Fruit fly (Drosophila melanogaster) whole organism, embryonic: Measurements from ENCODE around the gene drl.

Source experiments
- Aef1 ChIP-seq: fragments of 200-800 bp; sonication (Bioruptor generic); IDR thresholded peaks from 3 replicates; pipeline ENCODE4 v1.3.6; 2022; ENCODE audit warnings: missing biosample characterization, missing genetic modification characterization
- Atf-2 ChIP-seq: fragments of 200-800 bp; sonication (Bioruptor generic); optimal IDR thresholded peaks from 2 replicates; lab custom pipeline; 2016; ENCODE audit warnings: missing biosample characterization, missing genetic modification characterization
- CG10209 ChIP-seq: fragments of 200-800 bp; sonication (Bioruptor generic); optimal IDR thresholded peaks from 3 replicates; lab custom pipeline; 2017; ENCODE audit warnings: missing biosample characterization, mild to moderate bottlenecking, missing genetic modification characterization, missing genetic modification reagents
- CG10274 ChIP-seq: fragments of 200-800 bp; sonication (Bioruptor generic); optimal IDR thresholded peaks from 3 replicates; lab custom pipeline; 2017; ENCODE audit warnings: missing biosample characterization, mild to moderate bottlenecking, missing genetic modification characterization
- CG10979 ChIP-seq: fragments of 200-800 bp; sonication (Bioruptor generic); optimal IDR thresholded peaks from 2 replicates; lab custom pipeline; 2018; ENCODE audit warnings: missing biosample characterization, mild to moderate bottlenecking, missing genetic modification characterization, moderate library complexity
- CG12769 ChIP-seq: fragments of 200-800 bp; sonication (Bioruptor generic); optimal IDR thresholded peaks from 2 replicates; lab custom pipeline; 2019; ENCODE audit warnings: missing biosample characterization, mild to moderate bottlenecking, missing genetic modification characterization, moderate library complexity
- CG14014 ChIP-seq: fragments of 200-800 bp; sonication (Bioruptor generic); IDR thresholded peaks from 2 replicates; pipeline ENCODE4 v1.3.6; 2022; ENCODE audit warnings: missing biosample characterization, missing genetic modification characterization
- CG14441 ChIP-seq: fragments of 200-800 bp; sonication (Bioruptor generic); IDR thresholded peaks from 2 replicates; pipeline ENCODE4 v1.3.6; 2022; ENCODE audit warnings: missing biosample characterization, missing genetic modification characterization
- CG17385 ChIP-seq: fragments of 200-800 bp; sonication (Bioruptor generic); optimal IDR thresholded peaks from 3 replicates; lab custom pipeline; 2018; ENCODE audit warnings: missing biosample characterization, mild to moderate bottlenecking, missing genetic modification characterization
- CG4424 ChIP-seq: fragments of 200-800 bp; sonication (Bioruptor generic); optimal IDR thresholded peaks from 3 replicates; lab custom pipeline; 2016; ENCODE audit warnings: missing biosample characterization, missing genetic modification characterization
- CG5245 ChIP-seq: fragments of 200-800 bp; sonication (Bioruptor generic); optimal IDR thresholded peaks from 3 replicates; lab custom pipeline; 2016; ENCODE audit warnings: missing biosample characterization, missing genetic modification characterization
- CG6272 ChIP-seq: fragments of 200-800 bp; sonication (Bioruptor generic); IDR thresholded peaks from 2 replicates; pipeline ENCODE4 v1.3.6; 2022; ENCODE audit warnings: missing biosample characterization, missing genetic modification characterization
- CG7556 ChIP-seq: fragments of 200-800 bp; sonication (Bioruptor generic); optimal IDR thresholded peaks from 2 replicates; lab custom pipeline; 2017; ENCODE audit warnings: missing biosample characterization, mild to moderate bottlenecking, missing genetic modification characterization
- CG8281 ChIP-seq: fragments of 200-800 bp; sonication (Bioruptor generic); optimal IDR thresholded peaks from 2 replicates; lab custom pipeline; 2018; ENCODE audit warnings: missing biosample characterization, mild to moderate bottlenecking, missing genetic modification characterization, moderate library complexity
- CG8924 ChIP-seq: fragments of 200-800 bp; optimal IDR thresholded peaks from 3 replicates; lab custom pipeline; 2019; ENCODE audit warnings: missing biosample characterization, mild to moderate bottlenecking, missing genetic modification characterization, moderate library complexity
- Dek ChIP-seq: fragments of 200-800 bp; sonication (Bioruptor generic); optimal IDR thresholded peaks from 3 replicates; lab custom pipeline; 2019; ENCODE audit warnings: missing biosample characterization, mild to moderate bottlenecking, missing genetic modification characterization, moderate library complexity
- Dip3 ChIP-seq: fragments of 200-800 bp; sonication (Bioruptor generic); optimal IDR thresholded peaks from 3 replicates; lab custom pipeline; 2016; ENCODE audit warnings: missing biosample characterization, missing genetic modification characterization
- GATAe ChIP-seq: fragments of 200-800 bp; sonication (Bioruptor generic); conservative IDR thresholded peaks from 2 replicates; pipeline ENCODE4 v1.3.6; 2022; ENCODE audit warnings: missing biosample characterization, missing genetic modification characterization
- HLHmδ ChIP-seq: fragments of 200-800 bp; sonication (Bioruptor generic); optimal IDR thresholded peaks from 2 replicates; lab custom pipeline; 2018; ENCODE audit warnings: missing biosample characterization, mild to moderate bottlenecking, missing genetic modification characterization, moderate library complexity
- Hr39 ChIP-seq: fragments of >200 bp; optimal IDR thresholded peaks from 2 replicates; lab custom pipeline; 2017
- MESR4 ChIP-seq: fragments of 200-800 bp; sonication (Bioruptor generic); optimal IDR thresholded peaks from 2 replicates; lab custom pipeline; 2018; ENCODE audit warnings: missing biosample characterization, mild to moderate bottlenecking, missing genetic modification characterization, moderate library complexity
- Med ChIP-seq: fragments of 200-800 bp; sonication (Bioruptor generic); peaks from one replicate; lab custom pipeline; 2016; ENCODE audit warnings: missing biosample characterization, missing genetic modification characterization, mild to moderate bottlenecking, inconsistent platforms, moderate library complexity
- Meics ChIP-seq: fragments of 200-800 bp; sonication (Bioruptor generic); optimal IDR thresholded peaks from 2 replicates; lab custom pipeline; 2017; ENCODE audit warnings: missing biosample characterization, mild to moderate bottlenecking, missing genetic modification characterization
- Nf-YC ChIP-seq: fragments of 200-800 bp; optimal IDR thresholded peaks from 3 replicates; lab custom pipeline; 2019; ENCODE audit warnings: missing biosample characterization, mild to moderate bottlenecking, missing genetic modification characterization, moderate library complexity
- Trl ChIP-seq, 3 experiments: fragments of >200 bp in 2 of 3; fragments of 200-800 bp in 1 of 3; sonication (Bioruptor generic) in 1 of 3; optimal IDR thresholded peaks; 2 replicates in 1 of 3; 3 replicates in 2 of 3; lab custom pipeline; 2016 to 2017; ENCODE audit warnings: missing biosample characterization in 1 of 3, missing genetic modification characterization in 1 of 3
- ac ChIP-seq: fragments of 200-800 bp; sonication (Bioruptor generic); optimal IDR thresholded peaks from 3 replicates; lab custom pipeline; 2017; ENCODE audit warnings: missing biosample characterization, mild to moderate bottlenecking, missing genetic modification characterization
- chm ChIP-seq: fragments of 200-800 bp; sonication (Bioruptor generic); IDR thresholded peaks from 2 replicates; pipeline ENCODE4 v1.3.6; 2022; ENCODE audit warnings: missing biosample characterization, missing genetic modification characterization
- corto ChIP-seq: fragments of 200-800 bp; sonication (Bioruptor generic); optimal IDR thresholded peaks from 2 replicates; lab custom pipeline; 2016; ENCODE audit warnings: missing biosample characterization, mild to moderate bottlenecking, missing genetic modification characterization, moderate library complexity
- dpn ChIP-seq, 2 experiments: fragments of 200-800 bp; sonication (Bioruptor generic); optimal IDR thresholded peaks; 3 replicates each; lab custom pipeline; 2016; ENCODE audit warnings: missing biosample characterization in 2 of 2, missing genetic modification characterization in 2 of 2
- ewg ChIP-seq: fragments of 200-800 bp; sonication (Bioruptor generic); optimal IDR thresholded peaks from 3 replicates; lab custom pipeline; 2017; ENCODE audit warnings: mild to moderate bottlenecking, missing biosample characterization, missing genetic modification reagents, missing genetic modification characterization
- fd102C ChIP-seq: fragments of 200-800 bp; sonication (Bioruptor generic); optimal IDR thresholded peaks from 2 replicates; lab custom pipeline; 2018; ENCODE audit warnings: missing biosample characterization, mild to moderate bottlenecking, missing genetic modification characterization, moderate library complexity
- fu2 ChIP-seq: fragments of 200-800 bp; sonication (Bioruptor generic); optimal IDR thresholded peaks from 2 replicates; lab custom pipeline; 2016; ENCODE audit warnings: missing biosample characterization, missing genetic modification characterization
- grau ChIP-seq: fragments of 200-800 bp; optimal IDR thresholded peaks from 3 replicates; lab custom pipeline; 2019; ENCODE audit warnings: missing biosample characterization, mild to moderate bottlenecking, missing genetic modification characterization, moderate library complexity
- hkb ChIP-seq, 2 experiments: fragments of 200-800 bp in 1 of 2; fragments of >200 bp in 1 of 2; sonication (Bioruptor generic) in 1 of 2; IDR thresholded peaks in 1 of 2; optimal IDR thresholded peaks in 1 of 2; 2 replicates each; pipeline versions ENCODE4 v1.3.6 to Lab custom; 2017 to 2022; ENCODE audit warnings: missing biosample characterization in 1 of 2, missing genetic modification characterization in 1 of 2
- kah ChIP-seq: fragments of 200-800 bp; sonication (Bioruptor generic); optimal IDR thresholded peaks from 2 replicates; lab custom pipeline; 2018; ENCODE audit warnings: missing biosample characterization, mild to moderate bottlenecking, missing genetic modification characterization
- lmd ChIP-seq: fragments of 200-800 bp; sonication (Bioruptor generic); IDR thresholded peaks from 2 replicates; pipeline ENCODE4 v1.3.6; 2022; ENCODE audit warnings: missing biosample characterization, missing genetic modification characterization
- mld ChIP-seq: fragments of 200-800 bp; sonication (Bioruptor generic); IDR thresholded peaks from 3 replicates; pipeline ENCODE4 v1.3.6; 2022; ENCODE audit warnings: missing biosample characterization, missing genetic modification characterization; ENCODE audit not compliant: partially characterized antibody
- nerfin-2 ChIP-seq: fragments of 200-800 bp; sonication (Bioruptor generic); IDR thresholded peaks from 2 replicates; pipeline ENCODE4 v1.3.6; 2022; ENCODE audit warnings: missing biosample characterization, missing genetic modification characterization; ENCODE audit not compliant: partially characterized antibody
- pb ChIP-seq: fragments of 200-800 bp; sonication (Bioruptor generic); optimal IDR thresholded peaks from 3 replicates; lab custom pipeline; 2016; ENCODE audit warnings: missing biosample characterization, missing genetic modification characterization
- phol ChIP-seq: fragments of 200-800 bp; sonication (Bioruptor generic); optimal IDR thresholded peaks from 3 replicates; lab custom pipeline; 2018; ENCODE audit warnings: missing biosample characterization, mild to moderate bottlenecking, missing genetic modification characterization, moderate library complexity
- row ChIP-seq: fragments of 200-800 bp; sonication (Bioruptor generic); IDR thresholded peaks from 3 replicates; pipeline ENCODE4 v1.3.6; 2022; ENCODE audit warnings: missing biosample characterization, missing genetic modification characterization
- run ChIP-seq: fragments of 200-800 bp; sonication (Bioruptor generic); optimal IDR thresholded peaks from 3 replicates; lab custom pipeline; 2018; ENCODE audit warnings: missing biosample characterization, mild to moderate bottlenecking, missing genetic modification characterization
- salm ChIP-seq: fragments of 200-800 bp; sonication (Bioruptor generic); optimal IDR thresholded peaks from 2 replicates; lab custom pipeline; 2018; ENCODE audit warnings: missing biosample characterization, mild to moderate bottlenecking, missing genetic modification characterization
- sim ChIP-seq: fragments of 200-800 bp; sonication (Bioruptor generic); IDR thresholded peaks from 2 replicates; pipeline ENCODE4 v1.3.6; 2022; ENCODE audit warnings: missing biosample characterization, missing genetic modification characterization
- sisA ChIP-seq: fragments of 200-800 bp; sonication (Bioruptor generic); IDR thresholded peaks from 2 replicates; pipeline ENCODE4 v1.3.6; 2022; ENCODE audit warnings: missing biosample characterization, missing genetic modification characterization
- sob ChIP-seq: fragments of 200-800 bp; sonication (Bioruptor generic); IDR thresholded peaks from 2 replicates; pipeline ENCODE4 v1.3.6; 2022; ENCODE audit warnings: missing biosample characterization, missing genetic modification characterization
- ttk ChIP-seq: fragments of 200-800 bp; sonication (Bioruptor generic); IDR thresholded peaks from 2 replicates; pipeline ENCODE4 v2.1.2; 2022; ENCODE audit warnings: missing biosample characterization, missing genetic modification characterization
- tx ChIP-seq: fragments of 200-800 bp; sonication (Bioruptor generic); optimal IDR thresholded peaks from 2 replicates; lab custom pipeline; 2016; ENCODE audit warnings: missing biosample characterization, missing genetic modification characterization
- zen ChIP-seq: fragments of 200-800 bp; sonication (Bioruptor generic); optimal IDR thresholded peaks from 3 replicates; lab custom pipeline; 2018; ENCODE audit warnings: missing biosample characterization, mild to moderate bottlenecking, missing genetic modification characterization, moderate library complexity
- zfh1 ChIP-seq: fragments of 200-800 bp; sonication (Bioruptor generic); IDR thresholded peaks from 3 replicates; pipeline ENCODE4 v1.3.6; 2022; ENCODE audit warnings: missing biosample characterization, missing genetic modification characterization

drl gene

dm6 chr2L:19233300-19233699 lies 43.2 kb downstream of the drl start (continued):
- no peak for TF ChIP-seq Atf-2 (GFP tag; lab: Kevin White, UChicago)
- TF ChIP-seq pb (GFP tag; lab: Kevin White, UChicago), result no peak
- TF ChIP-seq sim (GFP tag; lab: Robert Waterston, UW), result no peak
- TF ChIP-seq CG8924 (tag; lab: Kevin White, UChicago), result peak; percentile 28
- TF ChIP-seq grau (tag; lab: Kevin White, UChicago), result peak; percentile 47
- no peak for TF ChIP-seq Trl (optimal IDR thresholded peaks at IDR 0.05; lab: Kevin White, UChicago)
- TF ChIP-seq Trl (GFP tag; optimal IDR thresholded peaks at IDR 0.05; lab: Kevin White, UChicago), result peak; percentile 23
- TF ChIP-seq sob, result peak; percentile 39
- TF ChIP-seq CG10209 (GFP tag; lab: Kevin White, UChicago), result peak; percentile 18
- TF ChIP-seq kah (GFP tag; lab: Kevin White, UChicago), result no peak
- TF ChIP-seq HLHmδ, result no peak
- no peak for TF ChIP-seq Nf-YC (tag; lab: Kevin White, UChicago)
- no peak for TF ChIP-seq CG6272 (GFP tag; lab: Robert Waterston, UW)
- TF ChIP-seq Aef1, result peak; percentile 28; the same call in 1 of the 3 replicates
- no peak for TF ChIP-seq run (tag; lab: Kevin White, UChicago)
- no peak for TF ChIP-seq fu2 (GFP tag; lab: Kevin White, UChicago)
- no peak for TF ChIP-seq mld (GFP tag; lab: Robert Waterston, UW)
- TF ChIP-seq fd102C (GFP tag; lab: Kevin White, UChicago), result no peak
- no peak for TF ChIP-seq corto
- 0 out of 2 replicates have a peak, but pooled peaks have one; percentile 33 for TF ChIP-seq ttk
- TF ChIP-seq CG10979 (tag; lab: Kevin White, UChicago), result peak; percentile 41
- TF ChIP-seq CG17385 (GFP tag; lab: Kevin White, UChicago), result peak; percentile 2
- TF ChIP-seq sisA (GFP tag; lab: Robert Waterston, UW), result peak; percentile 43
- TF ChIP-seq hkb (optimal IDR thresholded peaks at IDR 0.05; lab: Kevin White, UChicago), result no peak
- peak; percentile 46 for TF ChIP-seq hkb (GFP tag; IDR thresholded peaks at IDR 0.05; lab: Robert Waterston, UW)
- no peak for TF ChIP-seq CG5245 (GFP tag; lab: Kevin White, UChicago)
- TF ChIP-seq CG12769 (tag; lab: Kevin White, UChicago), result no peak
- TF ChIP-seq Med (GFP tag; lab: Kevin White, UChicago), result peak; percentile 79
- TF ChIP-seq CG7556, result peak; percentile 47
- TF ChIP-seq ac (GFP tag; lab: Kevin White, UChicago), result peak; percentile 4
- peak in 1 of 2 experiments; percentile 5 for TF ChIP-seq dpn (GFP tag; optimal IDR thresholded peaks at IDR 0.05; lab: Kevin White, UChicago)
- peak; percentile 33 for TF ChIP-seq Dip3 (GFP tag; lab: Kevin White, UChicago)
- TF ChIP-seq zen, result no peak
- TF ChIP-seq chm (GFP tag; lab: Robert Waterston, UW), result no peak
- TF ChIP-seq salm (tag; lab: Kevin White, UChicago), result no peak
- no peak for TF ChIP-seq MESR4 (GFP tag; lab: Kevin White, UChicago)
- no peak for TF ChIP-seq Dek (tag; lab: Kevin White, UChicago)
- TF ChIP-seq ewg (GFP tag; lab: Kevin White, UChicago), result no peak
- TF ChIP-seq tx, result no peak
- TF ChIP-seq row (GFP tag; lab: Robert Waterston, UW), result peak; percentile 69
- TF ChIP-seq GATAe, result no peak
- TF ChIP-seq CG10274 (GFP tag; lab: Kevin White, UChicago), result no peak
- peak; percentile 42; the same call in 1 of the 2 replicates for TF ChIP-seq CG14441 (GFP tag; lab: Robert Waterston, UW)
- no peak for TF ChIP-seq nerfin-2 (GFP tag; lab: Robert Waterston, UW)
- peak; percentile 2 for TF ChIP-seq phol (tag; lab: Kevin White, UChicago)
- no peak for TF ChIP-seq Hr39 (lab: Kevin White, UChicago)
- TF ChIP-seq CG8281 (tag; lab: Kevin White, UChicago), result no peak
- TF ChIP-seq Meics (GFP tag; lab: Kevin White, UChicago), result peak; percentile 23
- peak; percentile 52; the same call in 2 of the 3 replicates for TF ChIP-seq zfh1
- TF ChIP-seq CG14014 (GFP tag; lab: Robert Waterston, UW), result peak; percentile 37; the same call in 1 of the 2 replicates
- TF ChIP-seq CG4424 (GFP tag; lab: Kevin White, UChicago), result peak; percentile 9
- TF ChIP-seq lmd (GFP tag; lab: Robert Waterston, UW), result peak; percentile 38; the same call in 1 of the 2 replicates
